Fruit fly (Drosophila melanogaster) whole organism, embryonic: Measurements from ENCODE around the gene r2d2.

Experiments used
- CG12155 ChIP-seq: fragments of 200-800 bp; sonication (Bioruptor generic); optimal IDR thresholded peaks from 3 replicates; lab custom pipeline; 2016; ENCODE audit warnings: missing biosample characterization, missing genetic modification characterization
- CG13287 ChIP-seq: fragments of 200-800 bp; sonication (Bioruptor generic); IDR thresholded peaks from 2 replicates; pipeline ENCODE4 v1.3.6; 2022; ENCODE audit warnings: missing biosample characterization, missing genetic modification characterization; ENCODE audit not compliant: partially characterized antibody
- CG7556 ChIP-seq: fragments of 200-800 bp; sonication (Bioruptor generic); optimal IDR thresholded peaks from 2 replicates; lab custom pipeline; 2017; ENCODE audit warnings: missing biosample characterization, mild to moderate bottlenecking, missing genetic modification characterization
- Hand ChIP-seq: fragments of 200-800 bp; sonication (Bioruptor generic); optimal IDR thresholded peaks from 2 replicates; lab custom pipeline; 2017; ENCODE audit warnings: mild to moderate bottlenecking, missing biosample characterization, missing genetic modification reagents, missing genetic modification characterization
- Hey ChIP-seq: fragments of 200-800 bp; sonication (Bioruptor generic); optimal IDR thresholded peaks from 3 replicates; lab custom pipeline; 2018; ENCODE audit warnings: missing biosample characterization, mild to moderate bottlenecking, missing genetic modification characterization
- HmgZ ChIP-seq: fragments of 200-800 bp; sonication (Bioruptor generic); optimal IDR thresholded peaks from 2 replicates; lab custom pipeline; 2018; ENCODE audit warnings: missing biosample characterization, mild to moderate bottlenecking, missing genetic modification characterization
- MBD-R2 ChIP-seq: fragments of 200-800 bp; sonication (Bioruptor generic); IDR thresholded peaks from 2 replicates; pipeline ENCODE4 v1.3.6; 2022; ENCODE audit warnings: missing biosample characterization, missing genetic modification characterization
- chm ChIP-seq: fragments of 200-800 bp; sonication (Bioruptor generic); IDR thresholded peaks from 2 replicates; pipeline ENCODE4 v1.3.6; 2022; ENCODE audit warnings: missing biosample characterization, missing genetic modification characterization
- dpn ChIP-seq, 2 experiments: fragments of 200-800 bp; sonication (Bioruptor generic); optimal IDR thresholded peaks; 3 replicates each; lab custom pipeline; 2016; ENCODE audit warnings: missing biosample characterization in 2 of 2, missing genetic modification characterization in 2 of 2

- no peak for TF ChIP-seq dpn (GFP tag; optimal IDR thresholded peaks at IDR 0.05; lab: Kevin White, UChicago)
- TF ChIP-seq MBD-R2 (GFP tag; lab: Robert Waterston, UW) = no peak
- TF ChIP-seq Hey (tag; lab: Kevin White, UChicago) = no peak
- TF ChIP-seq HmgZ (tag; lab: Kevin White, UChicago) = no peak
- TF ChIP-seq Hand = no peak
- no peak for TF ChIP-seq CG12155
- TF ChIP-seq CG7556 (GFP tag; lab: Kevin White, UChicago) = no peak
- no peak for TF ChIP-seq CG13287 (GFP tag; lab: Robert Waterston, UW)
- no peak for TF ChIP-seq chm (GFP tag; lab: Robert Waterston, UW)
Measured at dm6 chr2L:7795859-7796258, 4.1 kb upstream of the r2d2 start, which contains the start of gene LKRSDH.
